Fruit fly (Drosophila melanogaster): ENCODE results near the gene Or10a.

The Or10a gene

dm6 chrX:11464047-11464446 lies 46.8 kb upstream of the Or10a start (continued):
- no peak for TF ChIP-seq zen (tag; optimal IDR thresholded peaks at IDR 0.05)
- TF ChIP-seq CG9932 (GFP tag; IDR thresholded peaks at IDR 0.05): no peak
- TF ChIP-seq CG12769 (tag; optimal IDR thresholded peaks at IDR 0.05): peak; percentile 1
- no peak for TF ChIP-seq tll (GFP tag; optimal IDR thresholded peaks at IDR 0.05)
- TF ChIP-seq so (GFP tag; IDR thresholded peaks at IDR 0.05): peak; percentile 23; the same call in 1 of the 3 replicates
- no peak for TF ChIP-seq CG10565 (GFP tag; optimal IDR thresholded peaks at IDR 0.05)
- peak; percentile 65 for TF ChIP-seq sd (tag; optimal IDR thresholded peaks at IDR 0.05)
- TF ChIP-seq CG10321 (GFP tag; IDR thresholded peaks at IDR 0.05): no peak
- no peak for TF ChIP-seq HLH54F (GFP tag; optimal IDR thresholded peaks at IDR 0.05)

- TF ChIP-seq CG7745 (tag; optimal IDR thresholded peaks at IDR 0.05): no peak
- no peak for TF ChIP-seq Gug (GFP tag; IDR thresholded peaks at IDR 0.05)
- TF ChIP-seq GATAe (GFP tag; conservative IDR thresholded peaks at IDR 0.05): no peak
- no peak for TF ChIP-seq C15 (GFP tag; IDR thresholded peaks at IDR 0.05)
- TF ChIP-seq CG13624 (GFP tag; optimal IDR thresholded peaks at IDR 0.05): no peak
- no peak for TF ChIP-seq so (GFP tag; IDR thresholded peaks at IDR 0.05)
- peak; percentile 57 for TF ChIP-seq CTCF (GFP tag; optimal IDR thresholded peaks at IDR 0.05)
- TF ChIP-seq CG9215 (GFP tag; IDR thresholded peaks at IDR 0.05): no peak
- TF ChIP-seq aop (GFP tag; IDR thresholded peaks at IDR 0.05): no peak
- no peak for TF ChIP-seq CG7963 (GFP tag; IDR thresholded peaks at IDR 0.05; ENCODE audit: partially characterized antibody)
- TF ChIP-seq CG11247 (GFP tag; IDR thresholded peaks at IDR 0.05): no peak
- no peak for TF ChIP-seq CG1792 (GFP tag; optimal IDR thresholded peaks at IDR 0.05)
- TF ChIP-seq bigmax (GFP tag; optimal IDR thresholded peaks at IDR 0.05): no peak
- TF ChIP-seq E2f2 (GFP tag; IDR thresholded peaks at IDR 0.05): peak; percentile 72
- no peak for TF ChIP-seq slbo (GFP tag; IDR thresholded peaks at IDR 0.05)
- TF ChIP-seq CG6254 (GFP tag; optimal IDR thresholded peaks at IDR 0.05): no peak
- TF ChIP-seq Med (GFP tag): peak; percentile 63
- no peak for TF ChIP-seq CG17359 (tag; optimal IDR thresholded peaks at IDR 0.05)
- TF ChIP-seq CG1603 (tag; optimal IDR thresholded peaks at IDR 0.05): peak; percentile 10
- peak; percentile 14 for TF ChIP-seq stwl (tag; optimal IDR thresholded peaks at IDR 0.05)
- peak; percentile 70 for TF ChIP-seq Dp (GFP tag; optimal IDR thresholded peaks at IDR 0.05)
- 0 out of 2 replicates have a peak, but pooled peaks have one; percentile 9 for TF ChIP-seq amos (GFP tag; IDR thresholded peaks at IDR 0.05; ENCODE audit: partially characterized antibody)
- TF ChIP-seq sug (tag; optimal IDR thresholded peaks at IDR 0.05): no peak
- TF ChIP-seq CG14050 (GFP tag; IDR thresholded peaks at IDR 0.05): no peak
- TF ChIP-seq Abd-B (GFP tag; optimal IDR thresholded peaks at IDR 0.05): no peak
- no peak for TF ChIP-seq CG12071 (GFP tag; optimal IDR thresholded peaks at IDR 0.05)
- peak; percentile 34 for TF ChIP-seq Myb (GFP tag; optimal IDR thresholded peaks at IDR 0.05)
- no peak for TF ChIP-seq CG11695 (GFP tag; IDR thresholded peaks at IDR 0.05)
- no peak for TF ChIP-seq grau (tag; optimal IDR thresholded peaks at IDR 0.05)
- TF ChIP-seq Pdp1 (GFP tag; optimal IDR thresholded peaks at IDR 0.05): peak in 1 of 2 experiments; percentile 51
- no peak for TF ChIP-seq CG6175 (GFP tag; IDR thresholded peaks at IDR 0.05)
- no peak for TF ChIP-seq CG11456 (GFP tag; IDR thresholded peaks at IDR 0.05)
- no peak for TF ChIP-seq Neu2 (GFP tag; optimal IDR thresholded peaks at IDR 0.05; ENCODE audit: borderline replicate concordance)
- TF ChIP-seq lmd (GFP tag; IDR thresholded peaks at IDR 0.05): no peak
- TF ChIP-seq CG7357 (GFP tag; IDR thresholded peaks at IDR 0.05): no peak
- TF ChIP-seq ind (GFP tag; optimal IDR thresholded peaks at IDR 0.05): no peak
- TF ChIP-seq bbx (GFP tag; IDR thresholded peaks at IDR 0.05; ENCODE audit: partially characterized antibody): peak; percentile 14; the same call in 1 of the 2 replicates
- TF ChIP-seq row (GFP tag; IDR thresholded peaks at IDR 0.05): no peak
- TF ChIP-seq al (GFP tag; IDR thresholded peaks at IDR 0.05): no peak
- no peak for TF ChIP-seq CG13894 (tag; optimal IDR thresholded peaks at IDR 0.05)
These were observed 42.0 kb upstream of the Or10a start, which contains the start of gene CG43155 for dm6 chrX:11458912-11459836. TSS of gene CG43155 (plus strand) at chrX:11459786.
